Fruit fly (Drosophila melanogaster): ENCODE measurements around the gene CG42635.
A peak's percentile ranks its signal among the peaks of the same experiment; 100 is the strongest.

The CG42635 gene

dm6 chr2L:18003028-18003836, 4.5 kb upstream of the CG42635 start:
- TF ChIP-seq EcR (GFP tag; optimal IDR thresholded peaks at IDR 0.05) (peak in 1 of 2 experiments; percentile 43), Dll (optimal IDR thresholded peaks at IDR 0.05) (no peak)

DNA sequence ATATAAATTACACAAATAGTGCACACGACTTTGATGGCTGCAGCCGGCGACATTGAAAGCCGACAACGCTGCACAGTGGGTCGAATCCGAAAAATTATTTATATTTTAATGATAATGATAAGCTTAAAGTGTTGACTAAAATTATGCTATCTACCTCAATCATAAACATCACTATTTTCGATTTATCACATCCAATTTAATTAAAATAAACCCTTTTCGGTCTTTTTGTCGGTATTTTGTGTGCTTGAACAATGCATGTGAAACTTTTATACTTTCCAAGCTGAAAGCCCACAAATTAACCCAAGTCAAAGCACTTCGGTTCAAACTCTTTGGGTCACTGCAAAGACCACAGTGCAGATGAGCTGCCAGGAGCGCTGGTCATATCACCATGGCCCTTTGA, 2.3 kb upstream of the CG42635 start:
- no peak for TF ChIP-seq EcR (GFP tag; optimal IDR thresholded peaks at IDR 0.05)
- TF ChIP-seq usp (GFP tag; optimal IDR thresholded peaks at IDR 0.05), result no peak
- no peak for TF ChIP-seq pan (optimal IDR thresholded peaks at IDR 0.05)
- TF ChIP-seq CG8478 (optimal IDR thresholded peaks at IDR 0.05), result no peak
- no peak for TF ChIP-seq psq (optimal IDR thresholded peaks at IDR 0.05)
- TF ChIP-seq Dll (optimal IDR thresholded peaks at IDR 0.05), result no peak

dm6 chr2L:18006327-18006726, 1.4 kb upstream of the CG42635 start, which contains the start of gene CG5693:
Gene CG5693 (plus strand): TSS chr2L:18006627.
- TF ChIP-seq psq (optimal IDR thresholded peaks at IDR 0.05), result no peak
- no peak for TF ChIP-seq usp (GFP tag; optimal IDR thresholded peaks at IDR 0.05)
- no peak for TF ChIP-seq Dll (optimal IDR thresholded peaks at IDR 0.05)
- no peak for TF ChIP-seq pan (optimal IDR thresholded peaks at IDR 0.05)
- no peak for TF ChIP-seq EcR (GFP tag; optimal IDR thresholded peaks at IDR 0.05)
- TF ChIP-seq CG8478 (optimal IDR thresholded peaks at IDR 0.05), result no peak

DNA sequence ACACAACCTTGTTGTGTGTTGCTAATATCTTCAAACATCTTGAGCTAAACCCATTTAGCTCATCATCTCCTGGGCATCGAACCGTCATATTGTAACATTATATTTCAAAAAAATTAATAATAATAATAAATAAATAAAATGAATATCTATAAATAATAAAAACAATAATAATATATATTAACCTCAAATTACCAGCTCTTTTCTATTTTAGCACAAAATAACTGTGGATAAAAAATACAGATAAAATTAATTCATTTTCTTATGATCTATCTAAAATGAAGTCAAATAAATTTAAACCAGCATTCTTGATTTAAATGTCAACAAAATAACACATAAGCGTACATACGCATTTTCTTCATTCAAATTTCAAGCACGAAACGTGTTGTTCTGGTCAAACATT, 675 bp upstream of the CG42635 start, which contains the start of gene CG42659:
Gene CG42659, plus strand, starts transcription at position 301 of the 400 bp plus-strand sequence.
- TF ChIP-seq Dll (optimal IDR thresholded peaks at IDR 0.05), result no peak
- TF ChIP-seq psq (optimal IDR thresholded peaks at IDR 0.05), result no peak
- no peak for TF ChIP-seq usp (GFP tag; optimal IDR thresholded peaks at IDR 0.05)
- TF ChIP-seq CG8478 (optimal IDR thresholded peaks at IDR 0.05), result no peak
- TF ChIP-seq pan (optimal IDR thresholded peaks at IDR 0.05), result no peak
- no peak for TF ChIP-seq EcR (GFP tag; optimal IDR thresholded peaks at IDR 0.05)

- TF ChIP-seq pan (optimal IDR thresholded peaks at IDR 0.05) (no peak), Dll (optimal IDR thresholded peaks at IDR 0.05) (no peak), EcR (GFP tag; optimal IDR thresholded peaks at IDR 0.05) (no peak), usp (GFP tag; optimal IDR thresholded peaks at IDR 0.05) (no peak), CG8478 (optimal IDR thresholded peaks at IDR 0.05) (no peak), psq (optimal IDR thresholded peaks at IDR 0.05) (no peak)
Observed at dm6 chr2L:18008653-18009052, 918 bp downstream of the CG42635 start, which contains the start of gene CG31740. Gene CG31740 (plus strand): TSS chr2L:18008953.

dm6 chr2L:18009672-18010071, 1.9 kb downstream of the CG42635 start:
- TF ChIP-seq Dll (optimal IDR thresholded peaks at IDR 0.05) (no peak), pan (optimal IDR thresholded peaks at IDR 0.05) (no peak), usp (GFP tag; optimal IDR thresholded peaks at IDR 0.05) (no peak), EcR (GFP tag; optimal IDR thresholded peaks at IDR 0.05) (no peak), CG8478 (optimal IDR thresholded peaks at IDR 0.05) (no peak), psq (optimal IDR thresholded peaks at IDR 0.05) (no peak)

DNA sequence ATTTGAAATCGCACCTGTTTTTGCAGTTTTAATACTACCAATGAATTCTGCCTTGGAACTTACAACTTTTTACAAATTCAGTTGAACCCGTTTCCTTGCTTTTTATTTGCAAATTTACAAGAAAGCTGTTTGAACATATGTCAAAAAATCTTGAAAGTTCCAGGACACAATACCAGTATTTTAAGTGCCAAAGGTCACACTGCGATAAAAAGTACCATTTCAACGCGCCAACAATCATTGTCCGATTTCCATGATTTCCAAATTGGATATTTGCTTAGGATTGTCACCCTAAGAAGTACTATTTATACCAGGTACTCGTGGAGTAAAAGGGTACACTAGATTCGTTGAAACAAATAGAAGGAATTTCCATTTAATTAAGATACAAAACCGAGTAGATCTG, 3.6 kb downstream of the CG42635 start, which contains the start of gene elfless:
Gene elfless, minus strand, starts transcription at position 101 of the 400 bp plus-strand sequence.
- TF ChIP-seq usp (GFP tag; optimal IDR thresholded peaks at IDR 0.05) (no peak), psq (optimal IDR thresholded peaks at IDR 0.05) (no peak), pan (optimal IDR thresholded peaks at IDR 0.05) (no peak), EcR (GFP tag; optimal IDR thresholded peaks at IDR 0.05) (no peak), Dll (optimal IDR thresholded peaks at IDR 0.05) (no peak), CG8478 (optimal IDR thresholded peaks at IDR 0.05) (no peak)

DNA sequence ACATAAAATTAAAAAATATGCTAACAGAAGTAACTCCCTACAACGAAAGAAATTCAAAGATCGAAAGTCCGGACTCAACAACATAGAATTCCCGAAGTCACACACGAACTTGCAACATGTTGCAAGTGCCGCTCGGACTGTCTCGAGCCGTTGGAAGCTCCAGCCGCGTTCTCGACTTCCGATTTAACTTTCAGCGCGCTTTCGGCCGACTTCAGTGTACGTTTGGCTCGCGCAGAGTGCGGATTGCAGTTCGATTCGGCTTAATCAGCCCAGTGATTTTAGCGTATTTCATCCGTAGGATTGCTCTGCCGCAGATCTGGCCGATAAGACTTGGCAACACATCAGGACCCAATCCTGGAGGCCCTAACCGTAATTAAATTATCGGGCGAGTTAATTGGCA, 4.4 kb downstream of the CG42635 start, which contains the start of gene rdo:
Gene rdo, plus strand, starts transcription at position 213 of the 400 bp plus-strand sequence.
- TF ChIP-seq EcR (GFP tag; optimal IDR thresholded peaks at IDR 0.05) (no peak), CG8478 (optimal IDR thresholded peaks at IDR 0.05) (no peak), psq (optimal IDR thresholded peaks at IDR 0.05) (no peak), pan (optimal IDR thresholded peaks at IDR 0.05) (no peak), Dll (optimal IDR thresholded peaks at IDR 0.05) (no peak), usp (GFP tag; optimal IDR thresholded peaks at IDR 0.05) (no peak)

dm6 chr2L:18032741-18033140, 25.0 kb downstream of the CG42635 start:
- TF ChIP-seq pan (optimal IDR thresholded peaks at IDR 0.05), result no peak
- TF ChIP-seq EcR (GFP tag; optimal IDR thresholded peaks at IDR 0.05), result no peak
- TF ChIP-seq Dll (optimal IDR thresholded peaks at IDR 0.05), result no peak
- no peak for TF ChIP-seq usp (GFP tag; optimal IDR thresholded peaks at IDR 0.05)
- no peak for TF ChIP-seq CG8478 (optimal IDR thresholded peaks at IDR 0.05)
- TF ChIP-seq psq (optimal IDR thresholded peaks at IDR 0.05), result no peak

All from whole organism.